Worm (Caenorhabditis elegans) whole organism, midembryonic: ENCODE measurements around the gene F14H8.5.
A peak's percentile ranks its signal among the peaks of the same experiment; 100 is the strongest.

Experiments used
- T22C8.4 ChIP-seq: fragments of 200-800 bp; sonication (Bioruptor generic); IDR thresholded peaks from 2 replicates; pipeline ENCODE4 v1.3.6; 2022; ENCODE audit warnings: missing genetic modification characterization, missing compliant biosample characterization
- cog-1 ChIP-seq: sonication (generic microtip); optimal IDR thresholded peaks from 2 replicates; lab custom pipeline; 2016; ENCODE audit warnings: missing genetic modification characterization, missing compliant biosample characterization
- flt-1 ChIP-seq: fragments of 200-800 bp; sonication (Bioruptor generic); IDR thresholded peaks from 2 replicates; pipeline ENCODE4 v1.3.6; 2022; ENCODE audit warnings: missing genetic modification characterization, missing compliant biosample characterization
- klf-2 ChIP-seq: fragments of 200-800 bp; sonication (Bioruptor generic); conservative IDR thresholded peaks from 2 replicates; pipeline ENCODE4 v1.3.6; 2022; ENCODE audit warnings: missing genetic modification reagents, missing genetic modification characterization, missing compliant biosample characterization
- med-1 ChIP-seq: sonication (generic microtip); optimal IDR thresholded peaks from 2 replicates; lab custom pipeline; 2017; ENCODE audit warnings: missing genetic modification characterization, mild to moderate bottlenecking, missing compliant biosample characterization, antibody characterized with exemption, missing genetic modification reagents; ENCODE audit not compliant: insufficient read depth
- ref-1 ChIP-seq: fragments of 200-800 bp; sonication (Bioruptor generic); conservative IDR thresholded peaks from 2 replicates; pipeline ENCODE4 v1.3.6; 2022; ENCODE audit warnings: missing genetic modification reagents, missing genetic modification characterization, missing compliant biosample characterization
- tab-1 ChIP-seq: fragments of 200-800 bp; sonication (Bioruptor generic); IDR thresholded peaks from 2 replicates; pipeline ENCODE4 v1.3.6; 2022; ENCODE audit warnings: missing genetic modification characterization, missing compliant biosample characterization
- ztf-23 ChIP-seq: fragments of 200-800 bp; sonication (Bioruptor generic); IDR thresholded peaks from 2 replicates; pipeline ENCODE4 v1.3.6; 2022; ENCODE audit warnings: missing genetic modification reagents, missing genetic modification characterization, missing compliant biosample characterization
- ztf-29 ChIP-seq: fragments of 200-800 bp; sonication (Bioruptor generic); IDR thresholded peaks from 2 replicates; pipeline ENCODE4 v1.3.6; 2022; ENCODE audit warnings: missing genetic modification reagents, missing genetic modification characterization, missing compliant biosample characterization

The F14H8.5 gene

DNA sequence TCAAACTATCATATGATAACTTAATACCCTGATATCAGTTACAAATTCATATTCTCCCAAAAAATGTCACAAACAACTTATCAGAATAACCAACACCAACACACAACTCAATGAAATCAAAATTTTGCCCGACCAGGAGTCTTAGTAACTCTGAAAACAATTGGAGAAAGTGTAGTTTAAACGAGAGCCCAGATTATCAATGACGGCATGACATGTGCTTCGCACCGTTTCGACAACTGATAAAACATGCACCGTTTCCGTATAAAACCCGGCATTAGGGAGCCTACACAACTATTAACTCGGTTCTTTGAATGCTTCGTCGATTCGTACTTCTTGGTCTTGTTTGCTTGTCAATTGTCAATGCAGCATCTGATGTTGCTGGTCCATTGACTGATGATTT, 27.2 kb upstream of the F14H8.5 start, which contains the start of gene fil-1:
Gene fil-1, plus strand, starts transcription at position 219 of the 400 bp plus-strand sequence.
- TF ChIP-seq ref-1 (GFP tag; lab: Robert Waterston, UW) (no peak), med-1 (GFP tag; lab: Kevin White, UChicago) (no peak), ztf-29 (no peak), ztf-23 (GFP tag; lab: Robert Waterston, UW) (no peak), cog-1 (no peak), T22C8.4 (no peak), klf-2 (GFP tag; lab: Robert Waterston, UW) (no peak)

DNA sequence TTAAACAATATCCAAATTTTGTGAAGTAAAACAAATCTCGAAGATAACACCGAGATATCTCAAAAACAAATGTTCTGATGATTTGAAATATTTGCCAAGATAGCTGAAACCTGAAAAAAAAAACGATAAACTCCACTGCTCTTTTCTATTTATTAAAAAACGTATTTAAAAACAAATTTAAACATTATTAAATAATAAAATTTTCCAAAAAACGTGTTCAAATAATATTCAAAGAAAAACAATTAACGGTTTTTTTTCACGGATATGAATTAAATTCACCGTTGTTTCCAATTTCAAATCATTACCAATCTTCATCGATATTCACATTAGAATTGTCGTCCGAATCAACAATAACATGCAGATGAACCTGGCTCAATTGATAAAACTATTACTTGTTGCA, 24.6 kb upstream of the F14H8.5 start, which contains the start of gene irld-14:
Gene irld-14, plus strand, starts transcription at position 301 of the 400 bp plus-strand sequence.
- TF ChIP-seq ztf-29 (no peak), tab-1 (GFP tag; lab: Robert Waterston, UW) (no peak), cog-1 (no peak), klf-2 (GFP tag; lab: Robert Waterston, UW) (no peak), ztf-23 (GFP tag; lab: Robert Waterston, UW) (no peak), med-1 (GFP tag; lab: Kevin White, UChicago) (no peak), flt-1 (no peak), ref-1 (GFP tag; lab: Robert Waterston, UW) (no peak), T22C8.4 (no peak)

DNA sequence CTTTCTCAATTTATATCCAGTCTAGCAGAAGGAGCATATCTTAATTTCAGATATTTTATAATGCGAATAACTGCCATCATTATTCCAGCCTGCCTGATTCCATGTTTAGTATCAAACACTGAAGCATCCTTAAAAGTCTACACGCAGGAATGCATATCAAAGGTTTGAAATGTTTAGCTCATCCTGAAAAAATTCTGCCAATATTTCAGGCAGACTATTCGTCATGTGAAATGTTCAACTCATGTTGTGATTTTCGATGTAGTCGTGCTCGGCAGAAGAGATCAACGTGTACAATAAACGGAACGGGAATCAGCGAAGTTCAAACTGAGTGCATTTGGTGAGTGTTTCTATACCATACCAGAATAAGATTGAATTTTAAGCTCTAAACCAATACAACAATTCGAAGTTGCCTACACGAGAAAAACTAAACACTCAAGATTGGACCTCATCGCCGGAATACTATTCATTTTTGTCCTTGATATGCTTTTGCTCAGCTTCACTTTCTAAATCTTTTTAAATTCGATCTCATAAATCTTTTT, 21.3 kb upstream of the F14H8.5 start, which contains the start of gene T01C3.11:
Gene T01C3.11, plus strand, starts transcription at position 51 of the 539 bp plus-strand sequence.
- TF ChIP-seq ztf-29 (no peak), ref-1 (GFP tag; lab: Robert Waterston, UW) (no peak), ztf-23 (GFP tag; lab: Robert Waterston, UW) (no peak), med-1 (GFP tag; lab: Kevin White, UChicago) (no peak), flt-1 (no peak), klf-2 (GFP tag; lab: Robert Waterston, UW) (no peak), T22C8.4 (no peak), tab-1 (GFP tag; lab: Robert Waterston, UW) (no peak), cog-1 (no peak)

DNA sequence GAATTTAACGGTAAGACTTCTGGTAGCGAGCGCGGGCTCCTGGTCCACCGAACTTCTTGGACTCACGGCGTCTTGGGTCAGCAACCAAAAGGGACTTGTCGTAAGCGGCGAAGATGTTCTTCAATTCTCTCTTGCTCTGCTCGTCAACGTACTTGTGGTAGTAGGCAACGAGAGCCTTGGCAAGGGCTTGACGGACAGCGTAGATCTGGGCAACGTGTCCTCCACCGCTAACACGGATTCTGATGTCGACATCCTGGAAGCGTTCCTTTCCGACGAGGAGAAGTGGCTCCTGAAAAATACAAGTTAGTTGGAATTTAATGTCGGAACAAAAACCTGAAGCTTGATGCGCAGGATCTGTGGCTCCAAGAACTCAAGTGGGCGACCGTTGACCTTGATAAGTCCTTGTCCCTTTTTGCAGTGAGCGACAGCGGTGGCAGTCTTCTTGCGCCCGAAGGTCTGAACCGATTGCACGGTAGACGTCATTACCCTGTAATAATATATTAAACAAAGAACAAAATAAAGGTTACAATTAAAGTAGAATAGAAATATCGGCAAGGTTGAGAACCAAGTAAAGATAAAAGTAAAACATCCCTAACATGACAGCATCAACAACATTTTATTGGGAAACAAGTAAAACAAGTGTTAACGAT, 20.7 kb upstream of the F14H8.5 start, which contains the start of gene rps-16:
Gene rps-16, minus strand, starts transcription at position 487 of the 650 bp plus-strand sequence.
- no peak for TF ChIP-seq klf-2 (GFP tag; lab: Robert Waterston, UW)
- no peak for TF ChIP-seq cog-1
- 0 out of 2 replicates have a peak, but pooled peaks have one; percentile 6 for TF ChIP-seq flt-1

DNA sequence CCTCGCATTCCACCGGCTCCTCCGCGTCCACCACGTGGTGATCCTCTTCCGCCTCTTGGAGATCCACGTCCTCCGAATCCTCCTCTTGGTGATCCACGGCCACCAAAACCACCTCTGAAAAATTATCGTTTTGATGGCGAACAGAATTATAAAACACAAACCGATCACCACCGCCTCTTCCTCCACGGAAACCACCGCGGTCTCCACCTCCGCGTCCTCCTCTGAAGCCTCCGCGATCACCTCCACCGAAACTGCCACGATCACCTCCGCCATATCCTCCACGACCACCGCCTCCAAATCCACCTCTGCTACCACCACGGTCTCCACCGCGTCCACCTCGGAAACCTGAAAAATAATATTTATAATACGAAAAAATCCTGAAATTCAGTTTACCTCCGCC, 19.3 kb upstream of the F14H8.5 start:
- no peak for TF ChIP-seq cog-1
- TF ChIP-seq T22C8.4 = no peak
- TF ChIP-seq klf-2 (GFP tag; lab: Robert Waterston, UW) = no peak
- no peak for TF ChIP-seq ztf-23 (GFP tag; lab: Robert Waterston, UW)
- no peak for TF ChIP-seq ztf-29
- no peak for TF ChIP-seq tab-1 (GFP tag; lab: Robert Waterston, UW)
- no peak for TF ChIP-seq med-1 (GFP tag; lab: Kevin White, UChicago)
- TF ChIP-seq ref-1 (GFP tag; lab: Robert Waterston, UW) = no peak
- no peak for TF ChIP-seq flt-1

DNA sequence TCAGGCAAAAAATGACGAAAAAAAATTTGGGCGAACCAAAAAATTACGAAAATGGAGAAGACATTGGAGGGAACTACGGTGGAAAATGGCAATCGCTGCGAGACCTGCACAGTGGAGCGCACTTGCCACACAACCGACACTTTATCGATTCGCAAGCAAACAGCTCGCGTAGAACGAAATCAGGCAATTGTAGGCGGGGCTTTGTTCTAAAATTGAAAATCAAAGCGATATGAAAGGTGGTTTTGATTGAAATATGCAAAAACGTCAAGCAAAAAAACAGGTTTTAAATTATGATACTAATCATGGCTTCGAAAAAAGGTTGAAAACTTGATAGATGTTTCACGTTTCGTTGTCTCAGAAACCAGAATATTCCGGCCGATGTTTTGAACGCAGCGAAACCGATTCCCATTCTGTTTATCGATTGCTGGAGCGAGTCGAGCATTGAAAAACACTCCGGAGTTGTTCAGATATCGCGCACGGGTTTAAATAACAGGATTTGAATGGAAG, 18.6 kb upstream of the F14H8.5 start, which contains the start of the genes fib-1 and mut-15:
Gene fib-1, minus strand, starts transcription at position 40 of the 507 bp plus-strand sequence.
Gene mut-15, plus strand, starts transcription at position 360 of the 507 bp plus-strand sequence.
- TF ChIP-seq T22C8.4 = peak; percentile 73
- TF ChIP-seq ztf-23 (GFP tag; lab: Robert Waterston, UW) = peak; percentile 72
- TF ChIP-seq tab-1 (GFP tag; lab: Robert Waterston, UW) = no peak
- TF ChIP-seq cog-1 = peak; percentile 93
- TF ChIP-seq flt-1 = peak; percentile 82
- 0 out of 2 replicates have a peak, but pooled peaks have one; percentile 26 for TF ChIP-seq ztf-29
- TF ChIP-seq klf-2 (GFP tag; lab: Robert Waterston, UW) = 0 out of 2 replicates have a peak, but pooled peaks have one; percentile 38
- no peak for TF ChIP-seq med-1 (GFP tag; lab: Kevin White, UChicago)
- 0 out of 2 replicates have a peak, but pooled peaks have one; percentile 31 for TF ChIP-seq ref-1 (GFP tag; lab: Robert Waterston, UW)

DNA sequence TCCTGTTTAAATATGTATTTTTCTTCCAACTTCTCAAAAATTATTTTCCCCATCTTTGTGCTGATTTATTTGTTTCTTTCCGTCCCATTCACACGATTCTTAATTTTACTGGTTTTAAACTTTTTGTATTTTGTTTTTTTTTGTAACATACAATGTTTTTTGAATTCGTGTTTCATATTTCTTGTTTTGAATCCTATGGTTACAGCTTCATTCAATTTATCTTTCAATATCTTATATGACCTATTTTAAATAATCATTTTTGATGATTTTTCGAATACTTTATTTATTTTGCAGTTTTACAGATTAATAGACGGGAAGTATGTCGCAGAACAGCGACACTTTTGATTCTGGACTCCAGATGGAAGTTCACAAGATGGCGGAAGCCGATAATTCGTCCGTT, 16.0 kb upstream of the F14H8.5 start, which contains the start of gene hrde-2:
Gene hrde-2, plus strand, starts transcription at position 301 of the 400 bp plus-strand sequence.
- no peak for TF ChIP-seq klf-2 (GFP tag; lab: Robert Waterston, UW)
- TF ChIP-seq cog-1 = no peak
- TF ChIP-seq ref-1 (GFP tag; lab: Robert Waterston, UW) = no peak
- TF ChIP-seq flt-1 = no peak
- no peak for TF ChIP-seq tab-1 (GFP tag; lab: Robert Waterston, UW)
- TF ChIP-seq T22C8.4 = no peak
- TF ChIP-seq med-1 (GFP tag; lab: Kevin White, UChicago) = no peak

DNA sequence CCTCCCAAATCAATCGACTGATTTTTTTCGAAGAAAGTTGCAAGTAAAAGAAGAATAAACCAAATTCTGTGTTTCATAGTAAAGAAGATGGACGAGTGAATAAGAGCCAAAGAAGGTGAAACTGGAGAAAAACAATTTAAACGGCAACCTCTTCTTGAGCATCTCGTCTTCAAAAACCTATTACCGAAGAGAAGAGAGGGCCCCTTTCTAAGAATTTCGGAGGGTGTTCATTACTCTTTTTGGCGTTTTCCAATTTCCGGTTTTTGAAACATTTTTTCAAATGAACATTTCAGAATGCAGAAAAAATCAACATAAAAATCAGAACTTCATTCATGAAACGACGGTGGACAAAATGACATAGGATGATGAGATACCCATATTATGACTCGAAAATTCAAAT, 9.3 kb upstream of the F14H8.5 start, which contains the start of gene nmr-2:
Gene nmr-2, minus strand, starts transcription at position 101 of the 400 bp plus-strand sequence.
- TF ChIP-seq ref-1 (GFP tag; lab: Robert Waterston, UW) (no peak), T22C8.4 (no peak), flt-1 (no peak), cog-1 (no peak), ztf-23 (GFP tag; lab: Robert Waterston, UW) (no peak), ztf-29 (no peak), med-1 (GFP tag; lab: Kevin White, UChicago) (no peak), tab-1 (GFP tag; lab: Robert Waterston, UW) (no peak), klf-2 (GFP tag; lab: Robert Waterston, UW) (no peak)
